Worm (Caenorhabditis elegans) whole organism, L2 larva: Measurements from ENCODE around the gene best-6.
A peak's percentile ranks its signal among the peaks of the same experiment; 100 is the strongest.

Experiments
- F13H6.1 ChIP-seq: sonication (generic microtip); optimal IDR thresholded peaks from 2 replicates; lab custom pipeline; 2016; ENCODE audit warnings: missing genetic modification characterization, missing compliant biosample characterization
- R02D3.7 ChIP-seq: fragments of 150-350 bp; optimal IDR thresholded peaks from 2 replicates; lab custom pipeline; 2014; ENCODE audit warnings: missing biosample characterization, missing genetic modification characterization
- alr-1 ChIP-seq: fragments of 150-350 bp; optimal IDR thresholded peaks from 2 replicates; lab custom pipeline; 2014; ENCODE audit warnings: missing biosample characterization, missing genetic modification characterization
- aly-2 ChIP-seq: fragments of 150-350 bp; optimal IDR thresholded peaks from 2 replicates; lab custom pipeline; 2014; ENCODE audit warnings: missing biosample characterization, missing genetic modification characterization
- ama-1 ChIP-seq: fragments of 150-350 bp; optimal IDR thresholded peaks from 2 replicates; lab custom pipeline; 2018; ENCODE audit warnings: inconsistent platforms
- ceh-16 ChIP-seq: fragments of 150-350 bp; optimal IDR thresholded peaks from 2 replicates; lab custom pipeline; 2014; ENCODE audit warnings: missing biosample characterization, missing genetic modification characterization
- ceh-82 ChIP-seq: fragments of 150-350 bp; optimal IDR thresholded peaks from 2 replicates; lab custom pipeline; 2014; ENCODE audit warnings: missing biosample characterization, missing genetic modification characterization
- crh-2 ChIP-seq: sonication (generic microtip); optimal IDR thresholded peaks from 2 replicates; lab custom pipeline; 2017; ENCODE audit warnings: missing biosample characterization, missing genetic modification characterization
- dmd-4 ChIP-seq: sonication (generic microtip); optimal IDR thresholded peaks from 2 replicates; lab custom pipeline; 2017; ENCODE audit warnings: missing biosample characterization, missing genetic modification characterization
- egl-27 ChIP-seq: sonication (generic microtip); optimal IDR thresholded peaks from 3 replicates; lab custom pipeline; 2017; ENCODE audit warnings: missing biosample characterization, missing genetic modification reagents, missing genetic modification characterization
- elt-1 ChIP-seq: fragments of 150-350 bp; optimal IDR thresholded peaks from 2 replicates; lab custom pipeline; 2014; ENCODE audit warnings: missing biosample characterization, missing genetic modification characterization
- elt-3 ChIP-seq: sonication (generic microtip); optimal IDR thresholded peaks from 2 replicates; lab custom pipeline; 2017; ENCODE audit warnings: missing biosample characterization, missing genetic modification characterization
- fos-1 ChIP-seq: fragments of 150-350 bp; optimal IDR thresholded peaks from 2 replicates; lab custom pipeline; 2014; ENCODE audit warnings: missing biosample characterization, missing genetic modification characterization
- gmeb-1 ChIP-seq: fragments of 150-350 bp; optimal IDR thresholded peaks from 2 replicates; lab custom pipeline; 2014; ENCODE audit warnings: missing biosample characterization, missing genetic modification characterization
- lin-11 ChIP-seq: fragments of 150-350 bp; sonication (generic microtip); optimal IDR thresholded peaks from 2 replicates; lab custom pipeline; 2014; ENCODE audit warnings: missing biosample characterization, missing genetic modification characterization, inconsistent platforms, mixed read lengths
- lin-13 ChIP-seq: fragments of 150-350 bp; optimal IDR thresholded peaks from 2 replicates; lab custom pipeline; 2014; ENCODE audit warnings: missing biosample characterization, missing genetic modification reagents, missing genetic modification characterization
- lsy-2 ChIP-seq, 2 experiments: fragments of 150-350 bp in 1 of 2; sonication (generic microtip) in 1 of 2; optimal IDR thresholded peaks; 2 replicates each; lab custom pipeline; 2014 to 2017; ENCODE audit warnings: missing biosample characterization in 2 of 2, missing genetic modification characterization in 2 of 2
- mab-5 ChIP-seq: fragments of 150-350 bp; optimal IDR thresholded peaks from 2 replicates; lab custom pipeline; 2014; ENCODE audit warnings: missing biosample characterization, missing genetic modification characterization
- mdl-1 ChIP-seq, 2 experiments: fragments of 150-350 bp in 1 of 2; sonication (generic microtip) in 1 of 2; optimal IDR thresholded peaks; 2 replicates each; lab custom pipeline; 2017; ENCODE audit warnings: missing biosample characterization in 2 of 2, missing genetic modification characterization in 2 of 2
- nhr-11 ChIP-seq: fragments of 150-350 bp; optimal IDR thresholded peaks from 2 replicates; lab custom pipeline; 2014; ENCODE audit warnings: missing biosample characterization, missing genetic modification characterization
- nhr-129 ChIP-seq: fragments of 150-350 bp; optimal IDR thresholded peaks from 2 replicates; lab custom pipeline; 2014; ENCODE audit warnings: missing biosample characterization, missing genetic modification characterization
- nhr-21 ChIP-seq: fragments of 150-350 bp; optimal IDR thresholded peaks from 2 replicates; lab custom pipeline; 2014; ENCODE audit warnings: missing biosample characterization, missing genetic modification characterization
- nhr-23 ChIP-seq: fragments of 150-350 bp; optimal IDR thresholded peaks from 2 replicates; lab custom pipeline; 2014; ENCODE audit warnings: missing biosample characterization, missing genetic modification reagents, missing genetic modification characterization
- nhr-25 ChIP-seq: fragments of 150-350 bp; sonication (generic microtip); optimal IDR thresholded peaks from 3 replicates; lab custom pipeline; 2014; ENCODE audit warnings: missing biosample characterization, missing genetic modification characterization
- nhr-77 ChIP-seq: fragments of 150-350 bp; optimal IDR thresholded peaks from 2 replicates; lab custom pipeline; 2014; ENCODE audit warnings: missing biosample characterization, missing genetic modification characterization
- peb-1 ChIP-seq: fragments of 150-350 bp; optimal IDR thresholded peaks from 2 replicates; lab custom pipeline; 2014; ENCODE audit warnings: missing biosample characterization, missing genetic modification characterization
- skn-1 ChIP-seq: sonication (generic microtip); optimal IDR thresholded peaks from 2 replicates; lab custom pipeline; 2017; ENCODE audit warnings: missing biosample characterization, missing genetic modification characterization
- sma-9 ChIP-seq, 2 experiments: fragments of 150-350 bp in 1 of 2; sonication (generic microtip) in 1 of 2; optimal IDR thresholded peaks; 2 replicates each; lab custom pipeline; 2014 to 2016; ENCODE audit warnings: missing genetic modification characterization in 2 of 2, mild to moderate bottlenecking in 1 of 2, missing biosample characterization in 1 of 2, missing compliant biosample characterization in 1 of 2, missing genetic modification reagents in 1 of 2, moderate library complexity in 1 of 2
- snpc-4 ChIP-seq: fragments of 150-350 bp; optimal IDR thresholded peaks from 2 replicates; lab custom pipeline; 2014; ENCODE audit warnings: missing biosample characterization, missing genetic modification characterization
- unc-55 ChIP-seq: fragments of 150-350 bp; sonication (generic microtip); optimal IDR thresholded peaks from 3 replicates; lab custom pipeline; 2014; ENCODE audit warnings: missing biosample characterization, missing genetic modification reagents, missing genetic modification characterization
- unc-62 ChIP-seq: fragments of 150-350 bp; optimal IDR thresholded peaks from 2 replicates; lab custom pipeline; 2014; ENCODE audit warnings: missing biosample characterization, missing genetic modification reagents, missing genetic modification characterization
- zag-1 ChIP-seq: fragments of 150-350 bp; optimal IDR thresholded peaks from 2 replicates; lab custom pipeline; 2014; ENCODE audit warnings: missing biosample characterization, missing genetic modification characterization
- ztf-11 ChIP-seq: sonication (generic microtip); optimal IDR thresholded peaks from 2 replicates; lab custom pipeline; 2017; ENCODE audit warnings: missing biosample characterization, missing genetic modification characterization
- ztf-4 ChIP-seq: fragments of 150-350 bp; optimal IDR thresholded peaks from 2 replicates; lab custom pipeline; 2014; ENCODE audit warnings: missing biosample characterization, missing genetic modification characterization

best-6 gene

ce11 chrIV:5054297-5054696, 25.4 kb upstream of the best-6 start:
- no peak for TF ChIP-seq nhr-11
- TF ChIP-seq nhr-21 = no peak
- peak; percentile 78 for TF ChIP-seq unc-55 (GFP tag; lab: Kevin White, UChicago)
- peak; percentile 83 for TF ChIP-seq mab-5 (tag; lab: Kevin White, UChicago)

- TF ChIP-seq lin-13 (GFP tag; lab: Kevin White, UChicago) = no peak
- no peak for TF ChIP-seq elt-3 (tag; lab: Kevin White, UChicago)
- TF ChIP-seq lin-11 = no peak
- TF ChIP-seq elt-1 (tag; lab: Kevin White, UChicago) = no peak
- no peak for TF ChIP-seq ztf-4 (tag; lab: Kevin White, UChicago)
- TF ChIP-seq ztf-11 (tag; lab: Kevin White, UChicago) = no peak
These were observed 16.5 kb upstream of the best-6 start, which contains the start of gene hot-9 for ce11 chrIV:5045389-5045788. Gene hot-9 (minus strand): TSS chrIV:5045489.

ce11 chrIV:5038744-5039143, 9.9 kb upstream of the best-6 start:
- peak; percentile 36 for TF ChIP-seq unc-55 (GFP tag; lab: Kevin White, UChicago)
- peak; percentile 2 for TF ChIP-seq gmeb-1
- TF ChIP-seq egl-27 (tag; lab: Kevin White, UChicago) = peak; percentile 17
- TF ChIP-seq F13H6.1 (tag; lab: Kevin White, UChicago) = no peak
- no peak for TF ChIP-seq snpc-4 (tag; lab: Kevin White, UChicago)

ce11 chrIV:5037489-5037888, 8.6 kb upstream of the best-6 start, which contains the start of gene C09B9.1:
Gene C09B9.1 (plus strand): TSS chrIV:5037789.
- no peak for TF ChIP-seq mdl-1 (tag; optimal IDR thresholded peaks at IDR 0.05; lab: Kevin White, UChicago)
- no peak for TF ChIP-seq unc-55 (GFP tag; lab: Kevin White, UChicago)
- no peak for TF ChIP-seq skn-1 (tag; lab: Kevin White, UChicago)
- TF ChIP-seq ztf-4 (tag; lab: Kevin White, UChicago) = no peak
- TF ChIP-seq sma-9 (GFP tag; optimal IDR thresholded peaks at IDR 0.05; lab: Kevin White, UChicago) = no peak
- no peak for TF ChIP-seq sma-9 (tag; optimal IDR thresholded peaks at IDR 0.05; lab: Kevin White, UChicago)

ce11 chrIV:5033276-5033675, 4.4 kb upstream of the best-6 start, which contains the start of gene C09B9.4:
Gene C09B9.4 (minus strand): TSS chrIV:5033376.
- TF ChIP-seq lsy-2 (tag; optimal IDR thresholded peaks at IDR 0.05; lab: Kevin White, UChicago) = no peak
- no peak for TF ChIP-seq nhr-25 (tag; lab: Kevin White, UChicago)
- TF ChIP-seq nhr-77 (tag; lab: Kevin White, UChicago) = no peak
- no peak for TF ChIP-seq unc-55 (GFP tag; lab: Kevin White, UChicago)
- no peak for TF ChIP-seq R02D3.7 (tag; lab: Kevin White, UChicago)
- no peak for TF ChIP-seq crh-2
- TF ChIP-seq elt-1 (tag; lab: Kevin White, UChicago) = no peak
- no peak for TF ChIP-seq ama-1 (lab: Kevin White, UChicago)
- no peak for TF ChIP-seq lin-11
- TF ChIP-seq fos-1 = no peak
- TF ChIP-seq lin-13 (GFP tag; lab: Kevin White, UChicago) = no peak
- TF ChIP-seq elt-3 (tag; lab: Kevin White, UChicago) = no peak
- no peak for TF ChIP-seq skn-1 (tag; lab: Kevin White, UChicago)
- no peak for TF ChIP-seq nhr-11
- TF ChIP-seq unc-62 = no peak
- TF ChIP-seq, all 48 proteins: peak for 0

- no peak for TF ChIP-seq zag-1 (tag; lab: Kevin White, UChicago)
- no peak for TF ChIP-seq ceh-82 (tag; lab: Kevin White, UChicago)
- no peak for TF ChIP-seq sma-9 (GFP tag; optimal IDR thresholded peaks at IDR 0.05; lab: Kevin White, UChicago)
- no peak for TF ChIP-seq sma-9 (tag; optimal IDR thresholded peaks at IDR 0.05; lab: Kevin White, UChicago)
- TF ChIP-seq nhr-23 (tag; lab: Kevin White, UChicago) = no peak
- TF ChIP-seq dmd-4 (tag; lab: Kevin White, UChicago) = no peak
- no peak for TF ChIP-seq gmeb-1
- no peak for TF ChIP-seq nhr-129 (tag; lab: Kevin White, UChicago)
- TF ChIP-seq ceh-16 = no peak
- TF ChIP-seq nhr-77 (tag; lab: Kevin White, UChicago) = no peak
- TF ChIP-seq F13H6.1 (tag; lab: Kevin White, UChicago) = no peak
- no peak for TF ChIP-seq unc-55 (GFP tag; lab: Kevin White, UChicago)
- TF ChIP-seq nhr-11 = no peak
- TF ChIP-seq alr-1 (tag; lab: Kevin White, UChicago) = no peak
- no peak for TF ChIP-seq aly-2 (tag; lab: Kevin White, UChicago)
- no peak for TF ChIP-seq peb-1
These were observed 2.5 kb upstream of the best-6 start for ce11 chrIV:5031346-5031745.
